Worm (Caenorhabditis elegans) whole organism, early embryonic: ENCODE data around the gene sru-26.

ENCODE experiments used
- B0310.2 ChIP-seq: sonication (generic microtip); optimal IDR thresholded peaks from 2 replicates; lab custom pipeline; 2016; ENCODE audit warnings: mild to moderate bottlenecking, missing genetic modification characterization, missing compliant biosample characterization
- F13C5.2 ChIP-seq: sonication (generic microtip); optimal IDR thresholded peaks from 2 replicates; lab custom pipeline; 2017; ENCODE audit warnings: mild to moderate bottlenecking, missing genetic modification characterization, inconsistent platforms, missing compliant biosample characterization
- aly-1 ChIP-seq: sonication (generic microtip); optimal IDR thresholded peaks from 2 replicates; lab custom pipeline; 2016; ENCODE audit warnings: missing genetic modification characterization, missing compliant biosample characterization
- ama-1 ChIP-seq: fragments of 150-350 bp; optimal IDR thresholded peaks from 2 replicates; lab custom pipeline; 2014
- ceh-13 ChIP-seq: fragments of 200-800 bp; sonication (Bioruptor generic); optimal IDR thresholded peaks from 2 replicates; lab custom pipeline; 2018; ENCODE audit warnings: mild to moderate bottlenecking, missing genetic modification characterization, missing compliant biosample characterization
- ceh-36 ChIP-seq: sonication (generic microtip); optimal IDR thresholded peaks from 2 replicates; lab custom pipeline; 2016; ENCODE audit warnings: missing genetic modification characterization, inconsistent platforms, missing compliant biosample characterization
- ets-7 ChIP-seq: sonication (generic microtip); optimal IDR thresholded peaks from 2 replicates; lab custom pipeline; 2016; ENCODE audit warnings: missing genotype, missing genetic modification characterization, missing compliant biosample characterization
- flt-1 ChIP-seq: fragments of 200-800 bp; sonication (Bioruptor generic); IDR thresholded peaks from 2 replicates; pipeline ENCODE4 v1.3.6; 2022; ENCODE audit warnings: missing genetic modification characterization, missing compliant biosample characterization
- hmbx-1 ChIP-seq: sonication (generic microtip); optimal IDR thresholded peaks from 2 replicates; lab custom pipeline; 2016; ENCODE audit warnings: mild to moderate bottlenecking, missing genetic modification characterization, missing compliant biosample characterization
- hmg-4 ChIP-seq: fragments of 200-800 bp; sonication (Bioruptor generic); optimal IDR thresholded peaks from 2 replicates; lab custom pipeline; 2018; ENCODE audit warnings: mild to moderate bottlenecking, missing genetic modification characterization, missing compliant biosample characterization
- hnd-1 ChIP-seq: sonication (generic microtip); optimal IDR thresholded peaks from 2 replicates; lab custom pipeline; 2016; ENCODE audit warnings: missing genetic modification characterization, missing compliant biosample characterization
- pes-1 ChIP-seq: fragments of 200-800 bp; sonication (Bioruptor generic); IDR thresholded peaks from 2 replicates; pipeline ENCODE4 v1.3.6; 2022; ENCODE audit warnings: missing genetic modification reagents, missing genetic modification characterization, missing compliant biosample characterization
- scrt-1 ChIP-seq: fragments of 200-800 bp; sonication (Bioruptor generic); IDR thresholded peaks from 2 replicates; pipeline ENCODE4 v1.3.6; 2022; ENCODE audit warnings: missing genetic modification characterization, missing compliant biosample characterization
- sea-1 ChIP-seq: fragments of 200-800 bp; sonication (Bioruptor generic); conservative IDR thresholded peaks from 2 replicates; pipeline ENCODE4 v1.3.6; 2022; ENCODE audit warnings: missing genetic modification characterization, missing compliant biosample characterization
- tbx-11 ChIP-seq: fragments of 200-800 bp; sonication (Bioruptor generic); IDR thresholded peaks from 2 replicates; pipeline ENCODE4 v1.3.6; 2022; ENCODE audit warnings: missing genetic modification characterization, missing compliant biosample characterization
- tbx-37 ChIP-seq: fragments of 200-800 bp; sonication (Bioruptor generic); conservative IDR thresholded peaks from 2 replicates; pipeline ENCODE4 v1.3.6; 2022; ENCODE audit warnings: missing genetic modification reagents, missing genetic modification characterization, missing compliant biosample characterization
- tra-4 ChIP-seq: sonication (generic microtip); optimal IDR thresholded peaks from 2 replicates; lab custom pipeline; 2017; ENCODE audit warnings: missing genetic modification characterization, missing compliant biosample characterization

The sru-26 gene

ce11 chrIV:12522521-12522920 lies 35.2 kb downstream of the sru-26 start, which contains the start of gene sru-13:
Gene sru-13 (minus strand): TSS chrIV:12522621.
- TF ChIP-seq hmg-4 (GFP tag; lab: Kevin White, UChicago) (no peak), hnd-1 (tag; lab: Kevin White, UChicago) (no peak), sea-1 (no peak), flt-1 (GFP tag; lab: Robert Waterston, UW) (no peak), F13C5.2 (no peak), ceh-36 (tag; lab: Kevin White, UChicago) (no peak), tra-4 (tag; lab: Kevin White, UChicago) (no peak), ceh-13 (GFP tag; lab: Kevin White, UChicago) (no peak), B0310.2 (tag; lab: Kevin White, UChicago) (no peak), tbx-37 (no peak), aly-1 (tag; lab: Kevin White, UChicago) (no peak), hmbx-1 (no peak), pes-1 (no peak), ets-7 (tag; lab: Kevin White, UChicago) (no peak), ama-1 (lab: Kevin White, UChicago) (no peak), scrt-1 (GFP tag; lab: Robert Waterston, UW) (no peak), tbx-11 (GFP tag; lab: Robert Waterston, UW) (no peak)

- TF ChIP-seq B0310.2 (tag; lab: Kevin White, UChicago), result no peak
- TF ChIP-seq hnd-1 (tag; lab: Kevin White, UChicago), result no peak
- TF ChIP-seq ama-1 (lab: Kevin White, UChicago), result no peak
- no peak for TF ChIP-seq tra-4 (tag; lab: Kevin White, UChicago)
- TF ChIP-seq tbx-11 (GFP tag; lab: Robert Waterston, UW), result no peak
- no peak for TF ChIP-seq hmbx-1
- no peak for TF ChIP-seq aly-1 (tag; lab: Kevin White, UChicago)
- no peak for TF ChIP-seq sea-1
- TF ChIP-seq ceh-36 (tag; lab: Kevin White, UChicago), result no peak
- no peak for TF ChIP-seq F13C5.2
- TF ChIP-seq flt-1 (GFP tag; lab: Robert Waterston, UW), result no peak
- no peak for TF ChIP-seq ceh-13 (GFP tag; lab: Kevin White, UChicago)
- TF ChIP-seq tbx-37, result no peak
- TF ChIP-seq hmg-4 (GFP tag; lab: Kevin White, UChicago), result no peak
- no peak for TF ChIP-seq pes-1
- TF ChIP-seq ets-7 (tag; lab: Kevin White, UChicago), result no peak
Observed at ce11 chrIV:12525409-12525808, 38.1 kb downstream of the sru-26 start, which contains the start of gene eak-4. Gene eak-4 (minus strand): TSS chrIV:12525509.

ce11 chrIV:12527217-12527616 lies 39.9 kb downstream of the sru-26 start, which contains the start of gene F53B2.8:
Gene F53B2.8 (minus strand): TSS chrIV:12527396.
- TF ChIP-seq aly-1 (tag; lab: Kevin White, UChicago) (no peak), tra-4 (tag; lab: Kevin White, UChicago) (no peak), hnd-1 (tag; lab: Kevin White, UChicago) (no peak), ceh-13 (GFP tag; lab: Kevin White, UChicago) (no peak), ama-1 (lab: Kevin White, UChicago) (no peak), F13C5.2 (no peak), tbx-37 (no peak)

- TF ChIP-seq aly-1 (tag; lab: Kevin White, UChicago) (no peak), hnd-1 (tag; lab: Kevin White, UChicago) (no peak), tra-4 (tag; lab: Kevin White, UChicago) (no peak)
Observed at ce11 chrIV:12531047-12531446, 43.8 kb downstream of the sru-26 start, which contains the start of gene F53B2.5. Gene F53B2.5 (minus strand): TSS chrIV:12531147.

- TF ChIP-seq pes-1 (no peak), aly-1 (tag; lab: Kevin White, UChicago) (no peak), tra-4 (tag; lab: Kevin White, UChicago) (no peak), scrt-1 (GFP tag; lab: Robert Waterston, UW) (no peak), ceh-36 (tag; lab: Kevin White, UChicago) (no peak), flt-1 (GFP tag; lab: Robert Waterston, UW) (no peak), ceh-13 (GFP tag; lab: Kevin White, UChicago) (no peak), hmbx-1 (no peak), F13C5.2 (no peak), ets-7 (tag; lab: Kevin White, UChicago) (no peak), tbx-37 (no peak), sea-1 (no peak), hmg-4 (GFP tag; lab: Kevin White, UChicago) (no peak)
Observed at ce11 chrIV:12531464-12531863, 44.2 kb downstream of the sru-26 start.

DNA sequence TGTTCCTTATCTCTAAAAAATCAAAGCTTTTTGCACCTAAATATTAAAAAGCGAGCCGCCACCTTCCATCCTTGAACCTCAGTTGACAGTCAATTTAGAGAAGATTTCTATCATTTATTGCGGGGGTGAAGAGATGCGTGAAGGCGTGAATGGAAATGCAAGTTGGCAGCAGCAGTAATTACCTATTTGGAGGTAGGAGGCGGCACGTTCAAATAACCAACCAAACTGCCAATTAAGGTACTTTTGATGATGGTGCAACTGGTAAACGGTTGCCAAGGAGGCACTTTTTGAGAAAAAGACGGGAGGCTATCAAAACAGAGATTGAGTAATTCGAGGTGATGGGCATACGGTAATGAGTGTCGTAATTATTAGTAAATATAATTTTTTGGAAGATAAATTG lies 49.1 kb downstream of the sru-26 start:
- TF ChIP-seq ceh-13 (GFP tag; lab: Kevin White, UChicago), result no peak
- no peak for TF ChIP-seq scrt-1 (GFP tag; lab: Robert Waterston, UW)
- no peak for TF ChIP-seq tbx-37
- no peak for TF ChIP-seq hmg-4 (GFP tag; lab: Kevin White, UChicago)

DNA sequence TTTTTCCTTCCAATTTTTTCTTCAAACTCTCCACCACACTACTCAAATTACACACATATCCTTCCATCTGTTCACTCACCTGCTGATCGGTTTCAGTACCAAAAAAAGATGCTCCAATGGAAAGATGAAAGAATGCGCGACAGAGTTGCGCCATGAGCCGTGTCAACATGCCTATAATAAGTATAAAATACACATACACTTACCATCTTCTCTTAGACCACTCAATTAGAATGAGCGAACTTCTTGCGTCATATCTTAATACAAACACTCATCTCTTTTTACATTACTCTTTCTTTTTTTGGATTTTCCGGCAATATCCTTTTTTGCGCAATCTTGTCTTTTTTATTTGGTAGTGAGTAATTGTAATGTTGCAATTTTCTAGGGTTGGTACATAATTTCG lies 50.4 kb downstream of the sru-26 start:
- TF ChIP-seq sea-1 (no peak), ama-1 (lab: Kevin White, UChicago) (no peak), hnd-1 (tag; lab: Kevin White, UChicago) (no peak), tbx-37 (no peak), scrt-1 (GFP tag; lab: Robert Waterston, UW) (no peak), B0310.2 (tag; lab: Kevin White, UChicago) (no peak), ceh-36 (tag; lab: Kevin White, UChicago) (no peak), ets-7 (tag; lab: Kevin White, UChicago) (no peak), tra-4 (tag; lab: Kevin White, UChicago) (no peak), hmbx-1 (no peak), tbx-11 (GFP tag; lab: Robert Waterston, UW) (no peak), hmg-4 (GFP tag; lab: Kevin White, UChicago) (no peak), pes-1 (no peak), F13C5.2 (no peak), aly-1 (tag; lab: Kevin White, UChicago) (no peak), flt-1 (GFP tag; lab: Robert Waterston, UW) (no peak)
